Fruit fly (Drosophila melanogaster) Kc167 (cell line): Measurements from ENCODE around the gene HDAC1.

Source experiments
- Myc ChIP-seq: fragments of >200 bp; optimal IDR thresholded peaks from 2 replicates; lab custom pipeline; 2017; ENCODE audit warnings: missing external identifiers
- Sin3A ChIP-seq: fragments of >200 bp; optimal IDR thresholded peaks from 2 replicates; lab custom pipeline; 2018; ENCODE audit warnings: missing external identifiers
- h ChIP-seq: fragments of >200 bp; optimal IDR thresholded peaks from 3 replicates; lab custom pipeline; 2018; ENCODE audit warnings: missing external identifiers
- insv ChIP-seq: fragments of >200 bp; optimal IDR thresholded peaks from 3 replicates; lab custom pipeline; 2018; ENCODE audit warnings: missing external identifiers
- psq ChIP-seq: fragments of >200 bp; optimal IDR thresholded peaks from 2 replicates; lab custom pipeline; 2017; ENCODE audit warnings: missing external identifiers
- ttk ChIP-seq: sonication (Bioruptor generic); optimal IDR thresholded peaks from 2 replicates; lab custom pipeline; 2017; ENCODE audit warnings: missing external identifiers

DNA sequence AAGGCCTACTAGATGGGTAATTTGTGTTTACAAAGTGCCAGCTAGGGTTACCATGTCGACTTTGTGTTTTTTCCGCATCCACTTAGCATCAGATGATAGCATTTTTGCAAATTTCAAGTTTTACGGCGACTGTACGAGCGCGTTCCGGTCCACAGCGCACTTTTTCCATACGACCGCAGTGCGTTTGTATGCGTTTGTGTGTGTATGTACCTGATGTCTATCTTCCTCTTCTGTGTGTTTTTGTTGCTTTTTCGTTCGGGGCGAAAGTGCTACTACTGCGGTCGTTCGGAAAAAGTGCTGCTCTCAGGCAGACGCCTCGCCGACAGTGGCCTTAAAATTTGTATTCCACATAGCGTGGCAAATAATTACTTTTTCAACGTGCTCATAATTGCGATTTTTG lies 478 bp downstream of the HDAC1 start:
- TF ChIP-seq psq (lab: Kevin White, UChicago), result no peak
- no peak for TF ChIP-seq Myc (lab: Kevin White, UChicago)
- TF ChIP-seq Sin3A (lab: Kevin White, UChicago), result no peak
- TF ChIP-seq h (lab: Kevin White, UChicago), result no peak
- no peak for TF ChIP-seq insv
- TF ChIP-seq ttk (lab: Kevin White, UChicago), result no peak
